Fruit fly (Drosophila melanogaster) whole organism, embryonic: ENCODE results near the gene Crg-1.
A peak's percentile ranks its signal among the peaks of the same experiment; 100 is the strongest.

ENCODE experiments used
- B-H2 ChIP-seq: fragments of 200-800 bp; sonication (Bioruptor generic); optimal IDR thresholded peaks from 2 replicates; lab custom pipeline; 2018; ENCODE audit warnings: missing biosample characterization, mild to moderate bottlenecking, missing genetic modification characterization
- Bteb2 ChIP-seq: fragments of 200-800 bp; sonication (Bioruptor generic); optimal IDR thresholded peaks from 2 replicates; lab custom pipeline; 2016; ENCODE audit warnings: missing biosample characterization, missing genetic modification characterization
- C15 ChIP-seq: fragments of 200-800 bp; sonication (Bioruptor generic); IDR thresholded peaks from 3 replicates; pipeline ENCODE4 v1.3.6; 2022; ENCODE audit warnings: missing biosample characterization, missing genetic modification characterization
- CG11723 ChIP-seq: fragments of 200-800 bp; sonication (Bioruptor generic); optimal IDR thresholded peaks from 2 replicates; lab custom pipeline; 2017; ENCODE audit warnings: missing biosample characterization, mild to moderate bottlenecking, missing genetic modification characterization
- CG12104 ChIP-seq: fragments of 200-800 bp; sonication (Bioruptor generic); optimal IDR thresholded peaks from 3 replicates; lab custom pipeline; 2016; ENCODE audit warnings: missing biosample characterization, missing genetic modification characterization
- CG13894 ChIP-seq: fragments of 200-800 bp; sonication (Bioruptor generic); optimal IDR thresholded peaks from 3 replicates; lab custom pipeline; 2018; ENCODE audit warnings: missing biosample characterization, mild to moderate bottlenecking, missing genetic modification characterization, moderate library complexity
- CG14014 ChIP-seq: fragments of 200-800 bp; sonication (Bioruptor generic); IDR thresholded peaks from 2 replicates; pipeline ENCODE4 v1.3.6; 2022; ENCODE audit warnings: missing biosample characterization, missing genetic modification characterization
- CG15601 ChIP-seq: fragments of 200-800 bp; sonication (Bioruptor generic); optimal IDR thresholded peaks from 3 replicates; lab custom pipeline; 2019; ENCODE audit warnings: missing biosample characterization, mild to moderate bottlenecking, missing genetic modification characterization, moderate library complexity
- CG31224 ChIP-seq: fragments of 200-800 bp; sonication (Bioruptor generic); IDR thresholded peaks from 2 replicates; pipeline ENCODE4 v1.3.6; 2022; ENCODE audit warnings: missing biosample characterization, missing genetic modification characterization
- CG32767 ChIP-seq: fragments of 200-800 bp; sonication (Bioruptor generic); IDR thresholded peaks from 2 replicates; pipeline ENCODE4 v1.3.6; 2022; ENCODE audit warnings: missing biosample characterization, missing genetic modification characterization
- CG32772 ChIP-seq: fragments of 200-800 bp; sonication (Bioruptor generic); IDR thresholded peaks from 2 replicates; pipeline ENCODE4 v1.3.6; 2022; ENCODE audit warnings: missing biosample characterization, missing genetic modification characterization
- CG43689 ChIP-seq: fragments of 200-800 bp; sonication (Bioruptor generic); IDR thresholded peaks from 2 replicates; pipeline ENCODE4 v1.3.6; 2022; ENCODE audit warnings: missing biosample characterization, missing genetic modification characterization
- CG5180 ChIP-seq: fragments of 200-800 bp; sonication (Bioruptor generic); optimal IDR thresholded peaks from 3 replicates; lab custom pipeline; 2017; ENCODE audit warnings: missing biosample characterization, missing genetic modification characterization, mild to moderate bottlenecking, moderate library complexity, missing genetic modification reagents
- CG6854 ChIP-seq: fragments of 200-800 bp; sonication (Bioruptor generic); optimal IDR thresholded peaks from 3 replicates; lab custom pipeline; 2017; ENCODE audit warnings: missing biosample characterization, mild to moderate bottlenecking, missing genetic modification characterization
- CG7963 ChIP-seq: fragments of 200-800 bp; sonication (Bioruptor generic); IDR thresholded peaks from 3 replicates; pipeline ENCODE4 v1.3.6; 2022; ENCODE audit warnings: missing biosample characterization, missing genetic modification characterization; ENCODE audit not compliant: partially characterized antibody
- CG7987 ChIP-seq: fragments of 200-800 bp; sonication (Bioruptor generic); optimal IDR thresholded peaks from 2 replicates; lab custom pipeline; 2018; ENCODE audit warnings: missing biosample characterization, mild to moderate bottlenecking, missing genetic modification characterization, moderate library complexity
- CG9727 ChIP-seq: fragments of 200-800 bp; sonication (Bioruptor generic); optimal IDR thresholded peaks from 3 replicates; lab custom pipeline; 2017; ENCODE audit warnings: missing biosample characterization, mild to moderate bottlenecking, missing genetic modification characterization
- CG9817 ChIP-seq: fragments of 200-800 bp; sonication (Bioruptor generic); optimal IDR thresholded peaks from 2 replicates; lab custom pipeline; 2018; ENCODE audit warnings: missing biosample characterization, mild to moderate bottlenecking, missing genetic modification characterization, moderate library complexity
- CG9932 ChIP-seq: fragments of 200-800 bp; sonication (Bioruptor generic); IDR thresholded peaks from 2 replicates; pipeline ENCODE4 v1.3.6; 2022; ENCODE audit warnings: missing biosample characterization, missing genetic modification characterization
- D ChIP-seq, 2 experiments: fragments of 200-800 bp in 1 of 2; fragments of >200 bp in 1 of 2; sonication (Bioruptor generic) in 1 of 2; optimal IDR thresholded peaks; 2 replicates in 1 of 2; 3 replicates in 1 of 2; lab custom pipeline; 2017; ENCODE audit warnings: mild to moderate bottlenecking in 1 of 2, missing biosample characterization in 1 of 2, missing genetic modification characterization in 1 of 2, missing genetic modification reagents in 1 of 2
- Deaf1 ChIP-seq: fragments of 200-800 bp; optimal IDR thresholded peaks from 3 replicates; lab custom pipeline; 2019; ENCODE audit warnings: missing biosample characterization, mild to moderate bottlenecking, missing genetic modification characterization, moderate library complexity
- Dp ChIP-seq: fragments of 200-800 bp; sonication (Bioruptor generic); optimal IDR thresholded peaks from 2 replicates; lab custom pipeline; 2018; ENCODE audit warnings: missing biosample characterization, mild to moderate bottlenecking, missing genetic modification characterization, moderate library complexity
- E2f2 ChIP-seq: fragments of 200-800 bp; sonication (Bioruptor generic); IDR thresholded peaks from 2 replicates; pipeline ENCODE4 v1.3.6; 2022; ENCODE audit warnings: missing biosample characterization, missing genetic modification characterization
- Eip74EF ChIP-seq, 2 experiments: fragments of 200-800 bp in 1 of 2; fragments of >200 bp in 1 of 2; sonication (Bioruptor generic) in 1 of 2; optimal IDR thresholded peaks; 2 replicates each; lab custom pipeline; 2017 to 2019; ENCODE audit warnings: missing biosample characterization in 2 of 2, missing genetic modification characterization in 2 of 2, mild to moderate bottlenecking in 1 of 2, moderate library complexity in 1 of 2
- Med ChIP-seq: fragments of 200-800 bp; sonication (Bioruptor generic); peaks from one replicate; lab custom pipeline; 2016; ENCODE audit warnings: missing biosample characterization, missing genetic modification characterization, mild to moderate bottlenecking, inconsistent platforms, moderate library complexity
- NFAT ChIP-seq: fragments of 200-800 bp; sonication (Bioruptor generic); IDR thresholded peaks from 2 replicates; pipeline ENCODE4 v1.3.6; 2022; ENCODE audit warnings: missing biosample characterization, missing genetic modification characterization
- Poxn ChIP-seq: fragments of 200-800 bp; sonication (Bioruptor generic); IDR thresholded peaks from 2 replicates; pipeline ENCODE4 v1.3.6; 2022; ENCODE audit warnings: missing biosample characterization, missing genetic modification characterization
- Rfx ChIP-seq: fragments of 200-800 bp; sonication (Bioruptor generic); IDR thresholded peaks from 2 replicates; pipeline ENCODE4 v1.3.6; 2022; ENCODE audit warnings: missing biosample characterization, missing genetic modification characterization
- Rx ChIP-seq: fragments of 200-800 bp; sonication (Bioruptor generic); IDR thresholded peaks from 2 replicates; pipeline ENCODE4 v1.3.6; 2022; ENCODE audit warnings: missing biosample characterization, missing genetic modification characterization
- Ssrp ChIP-seq: fragments of 200-800 bp; sonication (Bioruptor generic); optimal IDR thresholded peaks from 2 replicates; lab custom pipeline; 2018; ENCODE audit warnings: missing biosample characterization, mild to moderate bottlenecking, missing genetic modification characterization, moderate library complexity
- TFAM ChIP-seq: fragments of 200-800 bp; sonication (Bioruptor generic); optimal IDR thresholded peaks from 2 replicates; lab custom pipeline; 2017; ENCODE audit warnings: missing biosample characterization, missing genetic modification characterization, inconsistent platforms
- ara ChIP-seq: fragments of 200-800 bp; sonication (Bioruptor generic); IDR thresholded peaks from 2 replicates; pipeline ENCODE4 v1.3.6; 2022; ENCODE audit warnings: missing biosample characterization, missing genetic modification characterization
- ase ChIP-seq: fragments of 200-800 bp; sonication (Bioruptor generic); IDR thresholded peaks from 3 replicates; pipeline ENCODE4 v1.3.6; 2022; ENCODE audit warnings: missing biosample characterization, missing genetic modification characterization
- br ChIP-seq: fragments of >200 bp; optimal IDR thresholded peaks from 2 replicates; lab custom pipeline; 2017
- cad ChIP-seq: fragments of >200 bp; optimal IDR thresholded peaks from 2 replicates; lab custom pipeline; 2017; ENCODE audit warnings: missing biosample characterization, missing genetic modification characterization
- cg ChIP-seq: fragments of 200-800 bp; sonication (Bioruptor generic); optimal IDR thresholded peaks from 3 replicates; lab custom pipeline; 2019; ENCODE audit warnings: missing biosample characterization, mild to moderate bottlenecking, missing genetic modification characterization, moderate library complexity
- dan ChIP-seq: fragments of 200-800 bp; sonication (Bioruptor generic); IDR thresholded peaks from 2 replicates; pipeline ENCODE4 v1.3.6; 2022; ENCODE audit warnings: missing biosample characterization, missing genetic modification characterization
- fd96Cb ChIP-seq: fragments of 200-800 bp; sonication (Bioruptor generic); optimal IDR thresholded peaks from 2 replicates; lab custom pipeline; 2018; ENCODE audit warnings: missing biosample characterization, mild to moderate bottlenecking, missing genetic modification characterization, moderate library complexity
- ftz-f1 ChIP-seq: fragments of 200-800 bp; sonication (Bioruptor generic); optimal IDR thresholded peaks from 2 replicates; lab custom pipeline; 2016; ENCODE audit warnings: missing biosample characterization, missing genetic modification characterization
- hb ChIP-seq: fragments of 200-800 bp; sonication (Bioruptor generic); IDR thresholded peaks from 3 replicates; pipeline ENCODE4 v1.3.6; 2022; ENCODE audit warnings: missing biosample characterization, missing genetic modification characterization; ENCODE audit not compliant: partially characterized antibody
- insv ChIP-seq, 2 experiments: fragments of 200-800 bp; sonication (Bioruptor generic); optimal IDR thresholded peaks; 3 replicates each; lab custom pipeline; 2016 to 2018; ENCODE audit warnings: missing biosample characterization in 2 of 2, missing genetic modification characterization in 2 of 2
- lmd ChIP-seq: fragments of 200-800 bp; sonication (Bioruptor generic); IDR thresholded peaks from 2 replicates; pipeline ENCODE4 v1.3.6; 2022; ENCODE audit warnings: missing biosample characterization, missing genetic modification characterization
- mirr ChIP-seq: fragments of 200-800 bp; sonication (Bioruptor generic); optimal IDR thresholded peaks from 3 replicates; lab custom pipeline; 2018; ENCODE audit warnings: missing biosample characterization, mild to moderate bottlenecking, missing genetic modification characterization
- nerfin-1 ChIP-seq: fragments of 200-800 bp; sonication (Bioruptor generic); optimal IDR thresholded peaks from 3 replicates; lab custom pipeline; 2019; ENCODE audit warnings: missing biosample characterization, mild to moderate bottlenecking, missing genetic modification characterization, moderate library complexity
- nom ChIP-seq: fragments of 200-800 bp; sonication (Bioruptor generic); optimal IDR thresholded peaks from 2 replicates; lab custom pipeline; 2017; ENCODE audit warnings: missing biosample characterization, missing genetic modification characterization, mild to moderate bottlenecking, moderate library complexity, missing genetic modification reagents
- otp ChIP-seq: fragments of 200-800 bp; sonication (Bioruptor generic); IDR thresholded peaks from 3 replicates; pipeline ENCODE4, ENCODE4 v1.3.6; 2022; ENCODE audit warnings: missing biosample characterization, missing genetic modification characterization
- psq ChIP-seq: fragments of 200-800 bp; sonication (Bioruptor generic); optimal IDR thresholded peaks from 2 replicates; lab custom pipeline; 2017; ENCODE audit warnings: missing biosample characterization, missing genetic modification characterization
- ranshi ChIP-seq: fragments of 200-800 bp; sonication (Bioruptor generic); IDR thresholded peaks from 2 replicates; pipeline ENCODE4 v1.3.6; 2022; ENCODE audit warnings: missing biosample characterization, missing genetic modification characterization
- repo ChIP-seq: fragments of 200-800 bp; sonication (Bioruptor generic); optimal IDR thresholded peaks from 2 replicates; lab custom pipeline; 2016; ENCODE audit warnings: missing biosample characterization, missing genetic modification characterization
- sens ChIP-seq: fragments of 200-800 bp; sonication (Bioruptor generic); peaks from one replicate; lab custom pipeline; 2016; ENCODE audit warnings: missing biosample characterization, missing genetic modification characterization
- stc ChIP-seq: fragments of 200-800 bp; sonication (Bioruptor generic); IDR thresholded peaks from 2 replicates; pipeline ENCODE4 v1.3.6; 2022; ENCODE audit warnings: missing biosample characterization, missing genetic modification characterization
- vfl ChIP-seq: fragments of 200-800 bp; sonication (Bioruptor generic); optimal IDR thresholded peaks from 2 replicates; lab custom pipeline; 2016; ENCODE audit warnings: missing biosample characterization, missing genetic modification characterization

The Crg-1 gene

dm6 chrX:3840962-3841361, 47.9 kb downstream of the Crg-1 start (continued):
- TF ChIP-seq B-H2 (GFP tag; lab: Kevin White, UChicago) (peak; percentile 19), ftz-f1 (GFP tag; lab: Kevin White, UChicago) (no peak), CG7987 (no peak), sens (no peak), repo (GFP tag; lab: Kevin White, UChicago) (no peak), lmd (GFP tag; lab: Robert Waterston, UW) (no peak), CG6854 (GFP tag; lab: Kevin White, UChicago) (no peak), cad (GFP tag; lab: Kevin White, UChicago) (no peak), ranshi (GFP tag; lab: Robert Waterston, UW) (no peak), CG7963 (GFP tag; lab: Robert Waterston, UW) (no peak), TFAM (GFP tag; lab: Kevin White, UChicago) (no peak), ara (GFP tag; lab: Robert Waterston, UW) (no peak), Bteb2 (no peak), CG32767 (GFP tag; lab: Robert Waterston, UW) (peak; percentile 65; the same call in 1 of the 2 replicates), otp (GFP tag; lab: Robert Waterston, UW) (no peak), CG11723 (GFP tag; lab: Kevin White, UChicago) (no peak), CG43689 (GFP tag; lab: Robert Waterston, UW) (no peak), NFAT (GFP tag; lab: Robert Waterston, UW) (no peak), CG5180 (no peak), ase (GFP tag; lab: Robert Waterston, UW) (no peak), CG32772 (GFP tag; lab: Robert Waterston, UW) (no peak), dan (GFP tag; lab: Robert Waterston, UW) (no peak), CG9727 (no peak), CG9817 (tag; lab: Kevin White, UChicago) (no peak), br (lab: Kevin White, UChicago) (no peak), D (optimal IDR thresholded peaks at IDR 0.05; lab: Kevin White, UChicago) (no peak), D (GFP tag; optimal IDR thresholded peaks at IDR 0.05; lab: Kevin White, UChicago) (no peak), Deaf1 (tag; lab: Kevin White, UChicago) (no peak), Med (GFP tag; lab: Kevin White, UChicago) (peak; percentile 45), cg (GFP tag; lab: Kevin White, UChicago) (peak; percentile 60), CG12104 (no peak), Rfx (GFP tag; lab: Robert Waterston, UW) (0 out of 2 replicates have a peak, but pooled peaks have one; percentile 16), CG31224 (GFP tag; lab: Robert Waterston, UW) (no peak), CG15601 (tag; lab: Kevin White, UChicago) (no peak), CG14014 (peak; percentile 21; the same call in 1 of the 2 replicates), Ssrp (tag; lab: Kevin White, UChicago) (no peak), hb (GFP tag; lab: Robert Waterston, UW) (no peak), vfl (GFP tag; lab: Kevin White, UChicago) (no peak), nom (GFP tag; lab: Kevin White, UChicago) (peak; percentile 37), stc (GFP tag; lab: Robert Waterston, UW) (no peak), Eip74EF (GFP tag; optimal IDR thresholded peaks at IDR 0.05; lab: Kevin White, UChicago) (no peak), Poxn (GFP tag; lab: Robert Waterston, UW) (no peak), CG9932 (GFP tag; lab: Robert Waterston, UW) (no peak), Dp (GFP tag; lab: Kevin White, UChicago) (no peak), C15 (GFP tag; lab: Robert Waterston, UW) (no peak), insv (GFP tag; optimal IDR thresholded peaks at IDR 0.05; lab: Kevin White, UChicago) (no peak), nerfin-1 (tag; lab: Kevin White, UChicago) (no peak), mirr (peak; percentile 38), psq (GFP tag; lab: Kevin White, UChicago) (no peak), E2f2 (0 out of 2 replicates have a peak, but pooled peaks have one; percentile 13), Rx (GFP tag; lab: Robert Waterston, UW) (no peak), fd96Cb (tag; lab: Kevin White, UChicago) (no peak), CG13894 (peak; percentile 46)
